Worm (Caenorhabditis elegans): ENCODE data around the gene K04G7.1.

Gene K04G7.1

ce11 chrIII:7203130-7203775, 40.7 kb downstream of the K04G7.1 start:
- TF ChIP-seq attf-5 (GFP tag; optimal IDR thresholded peaks at IDR 0.05) (no peak), nfyb-1 (GFP tag; IDR thresholded peaks at IDR 0.05) (no peak), die-1 (tag; optimal IDR thresholded peaks at IDR 0.05) (no peak), sptf-2 (GFP tag; optimal IDR thresholded peaks at IDR 0.05) (no peak), pha-4 (tag; optimal IDR thresholded peaks at IDR 0.05) (no peak), somi-1 (GFP tag; optimal IDR thresholded peaks at IDR 0.05) (peak; percentile 26), hmg-1.2 (GFP tag; IDR thresholded peaks at IDR 0.05) (no peak), ceh-91 (GFP tag; IDR thresholded peaks at IDR 0.05) (no peak), lin-40 (tag; optimal IDR thresholded peaks at IDR 0.05) (peak; percentile 20)

ce11 chrIII:7207903-7208497, 45.5 kb downstream of the K04G7.1 start, which contains the start of gene rpl-6:
TSS of gene rpl-6 (plus strand) at chrIII:7208447.
- TF ChIP-seq ztf-25 (GFP tag; IDR thresholded peaks at IDR 0.05) (no peak), egl-44 (GFP tag; IDR thresholded peaks at IDR 0.05) (no peak), F39B2.1 (GFP tag; IDR thresholded peaks at IDR 0.05) (no peak), nhr-80 (tag; optimal IDR thresholded peaks at IDR 0.05) (peak; percentile 32), aptf-3 (GFP tag; IDR thresholded peaks at IDR 0.05) (no peak), mes-4 (tag; optimal IDR thresholded peaks at IDR 0.05) (no peak), C06A6.2 (GFP tag; conservative IDR thresholded peaks at IDR 0.05) (no peak; the same call in 1 of the 2 replicates), B0261.1 (tag; optimal IDR thresholded peaks at IDR 0.05) (no peak), pha-4 (tag; optimal IDR thresholded peaks at IDR 0.05) (peak; percentile 80), ceh-91 (GFP tag; IDR thresholded peaks at IDR 0.05) (peak; percentile 82), tbx-9 (tag; optimal IDR thresholded peaks at IDR 0.05; ENCODE audit: borderline replicate concordance) (no peak), ceh-27 (GFP tag; optimal IDR thresholded peaks at IDR 0.05) (peak; percentile 82), snpc-1.1 (tag; optimal IDR thresholded peaks at IDR 0.05; ENCODE audit: insufficient read depth) (peak; percentile 37), bed-1 (GFP tag; IDR thresholded peaks at IDR 0.05) (no peak), lin-35 (GFP tag; optimal IDR thresholded peaks at IDR 0.05) (peak in 1 of 3 experiments; percentile 86), ceh-58 (GFP tag; IDR thresholded peaks at IDR 0.05) (no peak), ZK185.1 (tag; optimal IDR thresholded peaks at IDR 0.05; ENCODE audit: poor library complexity, severe bottlenecking) (peak; percentile 65), dpl-1 (GFP tag; optimal IDR thresholded peaks at IDR 0.05) (peak; percentile 35), ekl-4 (GFP tag; IDR thresholded peaks at IDR 0.05) (peak; percentile 86), gei-17 (GFP tag; optimal IDR thresholded peaks at IDR 0.05) (no peak), K12H6.12 (tag; optimal IDR thresholded peaks at IDR 0.05) (peak; percentile 8), attf-6 (GFP tag; IDR thresholded peaks at IDR 0.05) (no peak), ama-1 (optimal IDR thresholded peaks at IDR 0.05) (peak; percentile 2), ama-1 (GFP tag; optimal IDR thresholded peaks at IDR 0.05) (peak in 1 of 2 experiments; percentile 29), lin-26 (GFP tag; IDR thresholded peaks at IDR 0.05) (no peak), F22D6.2 (tag; optimal IDR thresholded peaks at IDR 0.05) (no peak), nhr-27 (tag; optimal IDR thresholded peaks at IDR 0.05) (no peak), lir-1 (GFP tag; conservative IDR thresholded peaks at IDR 0.05) (peak; percentile 28; the same call in 1 of the 2 replicates), cebp-2 (GFP tag; IDR thresholded peaks at IDR 0.05) (no peak), B0019.2 (GFP tag; conservative IDR thresholded peaks at IDR 0.05) (no peak; the same call in 1 of the 2 replicates), F55B11.4 (tag; optimal IDR thresholded peaks at IDR 0.05; ENCODE audit: borderline replicate concordance, insufficient read depth) (no peak), Y56A3A.18 (GFP tag; IDR thresholded peaks at IDR 0.05) (no peak), Y79H2A.3 (GFP tag; conservative IDR thresholded peaks at IDR 0.05) (no peak), hlh-12 (tag; optimal IDR thresholded peaks at IDR 0.05) (no peak), ztf-22 (GFP tag; optimal IDR thresholded peaks at IDR 0.05) (no peak), egrh-3 (GFP tag; IDR thresholded peaks at IDR 0.05) (no peak), rcor-1 (GFP tag; IDR thresholded peaks at IDR 0.05) (peak; percentile 73), madf-10 (tag; optimal IDR thresholded peaks at IDR 0.05) (peak; percentile 4), nfya-1 (tag; optimal IDR thresholded peaks at IDR 0.05; ENCODE audit: borderline replicate concordance, insufficient read depth) (no peak)
